Fruit fly (Drosophila melanogaster): ENCODE results near the gene stai.

The stai gene

DNA sequence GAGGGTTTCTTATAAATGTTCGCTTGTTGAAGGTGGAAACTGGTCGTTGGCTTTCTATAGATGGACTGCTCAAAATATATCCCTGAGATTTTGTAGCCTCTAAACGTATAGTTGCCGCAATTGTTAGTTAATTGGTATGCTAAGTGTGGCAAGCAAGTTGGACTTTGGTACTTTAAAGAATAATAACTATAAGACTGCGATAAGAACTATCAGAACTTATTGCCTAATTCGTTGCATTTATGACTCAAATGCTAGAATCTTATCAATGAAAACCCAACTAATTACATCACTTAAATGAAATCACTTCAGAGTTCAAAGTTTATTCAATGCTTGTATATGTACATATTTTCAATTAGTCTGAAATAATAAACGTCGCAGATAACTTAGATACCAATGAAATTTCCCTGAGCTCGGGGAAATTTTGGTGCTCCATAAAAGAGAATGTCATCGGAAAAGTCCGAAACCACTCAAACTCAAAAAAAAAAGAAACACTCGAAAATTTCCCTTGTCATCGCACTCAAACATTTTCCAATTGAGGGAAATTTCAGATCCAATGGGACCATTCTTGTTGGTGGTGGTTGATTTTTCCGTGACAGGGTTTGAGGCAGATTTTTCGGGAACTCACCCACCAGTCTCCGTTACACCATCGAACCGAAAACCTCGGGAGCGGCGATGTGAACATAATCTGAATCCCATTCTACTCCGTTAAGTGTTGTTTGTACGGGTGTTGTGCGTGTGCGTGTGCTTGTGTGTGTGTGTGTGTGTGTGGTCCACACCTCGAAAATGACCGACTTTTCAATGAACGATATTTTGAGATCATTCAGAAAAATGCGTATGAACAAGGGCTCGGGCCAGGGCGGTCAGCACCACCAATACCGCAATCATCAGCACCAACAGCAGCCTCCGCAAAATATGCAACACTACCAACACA lies 9.1 kb upstream of the stai start, which contains the start of gene CG45075 (continued):
- TF ChIP-seq CG12299 (tag; optimal IDR thresholded peaks at IDR 0.05): no peak
- peak; percentile 27; the same call in 1 of the 2 replicates for TF ChIP-seq bbx (GFP tag; IDR thresholded peaks at IDR 0.05; ENCODE audit: partially characterized antibody)
- TF ChIP-seq CG9609 (GFP tag; optimal IDR thresholded peaks at IDR 0.05): no peak
- TF ChIP-seq p53 (GFP tag; optimal IDR thresholded peaks at IDR 0.05): no peak
- no peak for TF ChIP-seq CG10462 (GFP tag; optimal IDR thresholded peaks at IDR 0.05)
- peak in 1 of 2 experiments; percentile 69 for TF ChIP-seq Hr78 (GFP tag; optimal IDR thresholded peaks at IDR 0.05)
- no peak for TF ChIP-seq CG11093 (GFP tag; IDR thresholded peaks at IDR 0.05)
- no peak for TF ChIP-seq en (GFP tag; optimal IDR thresholded peaks at IDR 0.05)
- no peak for TF ChIP-seq CG3065 (GFP tag; optimal IDR thresholded peaks at IDR 0.05)
- TF ChIP-seq gcm (GFP tag; optimal IDR thresholded peaks at IDR 0.05): peak; percentile 60
- TF ChIP-seq MESR4 (GFP tag; optimal IDR thresholded peaks at IDR 0.05): no peak
- TF ChIP-seq CG6272 (GFP tag; IDR thresholded peaks at IDR 0.05): no peak
- TF ChIP-seq eve (GFP tag; optimal IDR thresholded peaks at IDR 0.05): no peak
- TF ChIP-seq Myb (GFP tag; optimal IDR thresholded peaks at IDR 0.05): no peak
- TF ChIP-seq CG9932 (GFP tag; IDR thresholded peaks at IDR 0.05): no peak
- peak; percentile 18; the same call in 1 of the 3 replicates for TF ChIP-seq Opbp (GFP tag; IDR thresholded peaks at IDR 0.05; ENCODE audit: partially characterized antibody)
- peak; percentile 36 for TF ChIP-seq kni (GFP tag; optimal IDR thresholded peaks at IDR 0.05)
- no peak for TF ChIP-seq Bteb2 (GFP tag; optimal IDR thresholded peaks at IDR 0.05)
- no peak for TF ChIP-seq Side (GFP tag; optimal IDR thresholded peaks at IDR 0.05)
- peak; percentile 70; the same call in 2 of the 3 replicates for TF ChIP-seq ci (GFP tag; IDR thresholded peaks at IDR 0.05)
- TF ChIP-seq tll (GFP tag; optimal IDR thresholded peaks at IDR 0.05): no peak
- peak; percentile 26 for TF ChIP-seq her (GFP tag; optimal IDR thresholded peaks at IDR 0.05)
- TF ChIP-seq TFAM (GFP tag; optimal IDR thresholded peaks at IDR 0.05): no peak
- TF ChIP-seq CG10366 (GFP tag; IDR thresholded peaks at IDR 0.05): no peak
- no peak for TF ChIP-seq CG8290 (GFP tag; optimal IDR thresholded peaks at IDR 0.05)
- TF ChIP-seq CG8290 (tag; optimal IDR thresholded peaks at IDR 0.05): peak in 1 of 2 experiments; percentile 27
- TF ChIP-seq CG12391 (tag; optimal IDR thresholded peaks at IDR 0.05): no peak
- no peak for TF ChIP-seq CG30020 (tag; optimal IDR thresholded peaks at IDR 0.05)
- no peak for TF ChIP-seq Kr (GFP tag; optimal IDR thresholded peaks at IDR 0.05)
- TF ChIP-seq CG15479 (GFP tag; optimal IDR thresholded peaks at IDR 0.05): no peak
- peak; percentile 79 for TF ChIP-seq Jarid2 (GFP tag; optimal IDR thresholded peaks at IDR 0.05)
- no peak for TF ChIP-seq Adf1 (GFP tag; IDR thresholded peaks at IDR 0.05)
- TF ChIP-seq pros (GFP tag; optimal IDR thresholded peaks at IDR 0.05): peak; percentile 41
- TF ChIP-seq CG18262 (tag; optimal IDR thresholded peaks at IDR 0.05): no peak
- no peak for TF ChIP-seq ATbp (GFP tag; optimal IDR thresholded peaks at IDR 0.05)
- 0 out of 3 replicates have a peak, but pooled peaks have one; percentile 11 for TF ChIP-seq CG2199 (GFP tag; IDR thresholded peaks at IDR 0.05)
- TF ChIP-seq Scr (GFP tag; IDR thresholded peaks at IDR 0.05; ENCODE audit: partially characterized antibody): peak; percentile 27; the same call in 1 of the 2 replicates
- TF ChIP-seq CG10267 (tag; optimal IDR thresholded peaks at IDR 0.05): peak; percentile 10

DNA sequence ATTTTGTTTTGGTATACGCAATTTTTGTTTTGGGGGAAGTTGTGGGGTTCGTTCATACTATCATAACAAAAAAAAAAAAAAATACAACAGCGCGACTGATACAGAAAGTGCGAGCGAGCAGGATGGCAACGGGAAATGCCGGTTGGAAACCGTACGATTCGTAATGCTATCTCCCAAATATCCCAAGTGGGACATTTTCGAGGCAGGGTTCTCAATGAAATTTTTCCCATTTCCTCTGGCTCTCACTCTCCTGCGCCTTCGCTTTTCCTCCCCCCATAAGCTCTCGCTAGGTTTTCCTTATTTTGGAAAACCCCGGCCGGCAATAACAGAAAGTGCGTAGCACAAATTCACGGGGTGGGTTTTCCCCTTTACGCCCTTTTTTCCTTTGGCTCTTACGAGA lies 7.9 kb upstream of the stai start:
- TF ChIP-seq chinmo (GFP tag; IDR thresholded peaks at IDR 0.05; ENCODE audit: partially characterized antibody): 0 out of 4 replicates have a peak, but pooled peaks have one; percentile 48
- peak; percentile 98 for TF ChIP-seq CG13894 (tag; optimal IDR thresholded peaks at IDR 0.05)
- TF ChIP-seq pb (GFP tag; optimal IDR thresholded peaks at IDR 0.05): no peak
- peak; percentile 34 for TF ChIP-seq CG10431 (GFP tag; optimal IDR thresholded peaks at IDR 0.05)
- 0 out of 3 replicates have a peak, but pooled peaks have one; percentile 50 for TF ChIP-seq CG34422 (GFP tag; IDR thresholded peaks at IDR 0.05)
- no peak for TF ChIP-seq trh (GFP tag; optimal IDR thresholded peaks at IDR 0.05)
- no peak for TF ChIP-seq CG14710 (tag; optimal IDR thresholded peaks at IDR 0.05)
- peak; percentile 33 for TF ChIP-seq CG13296 (GFP tag; optimal IDR thresholded peaks at IDR 0.05)
- TF ChIP-seq phol (tag; optimal IDR thresholded peaks at IDR 0.05): peak; percentile 64
- peak; percentile 11 for TF ChIP-seq gsb-n (tag; optimal IDR thresholded peaks at IDR 0.05)
- no peak for TF ChIP-seq CG14050 (GFP tag; IDR thresholded peaks at IDR 0.05)
- peak; percentile 98 for TF ChIP-seq pros (GFP tag; optimal IDR thresholded peaks at IDR 0.05)
- peak; percentile 65; the same call in 1 of the 2 replicates for TF ChIP-seq CG32767 (GFP tag; IDR thresholded peaks at IDR 0.05)

All from whole organism, embryonic.